Fruit fly (Drosophila melanogaster): ENCODE results near the gene Traf-like.

The Traf-like gene

DNA sequence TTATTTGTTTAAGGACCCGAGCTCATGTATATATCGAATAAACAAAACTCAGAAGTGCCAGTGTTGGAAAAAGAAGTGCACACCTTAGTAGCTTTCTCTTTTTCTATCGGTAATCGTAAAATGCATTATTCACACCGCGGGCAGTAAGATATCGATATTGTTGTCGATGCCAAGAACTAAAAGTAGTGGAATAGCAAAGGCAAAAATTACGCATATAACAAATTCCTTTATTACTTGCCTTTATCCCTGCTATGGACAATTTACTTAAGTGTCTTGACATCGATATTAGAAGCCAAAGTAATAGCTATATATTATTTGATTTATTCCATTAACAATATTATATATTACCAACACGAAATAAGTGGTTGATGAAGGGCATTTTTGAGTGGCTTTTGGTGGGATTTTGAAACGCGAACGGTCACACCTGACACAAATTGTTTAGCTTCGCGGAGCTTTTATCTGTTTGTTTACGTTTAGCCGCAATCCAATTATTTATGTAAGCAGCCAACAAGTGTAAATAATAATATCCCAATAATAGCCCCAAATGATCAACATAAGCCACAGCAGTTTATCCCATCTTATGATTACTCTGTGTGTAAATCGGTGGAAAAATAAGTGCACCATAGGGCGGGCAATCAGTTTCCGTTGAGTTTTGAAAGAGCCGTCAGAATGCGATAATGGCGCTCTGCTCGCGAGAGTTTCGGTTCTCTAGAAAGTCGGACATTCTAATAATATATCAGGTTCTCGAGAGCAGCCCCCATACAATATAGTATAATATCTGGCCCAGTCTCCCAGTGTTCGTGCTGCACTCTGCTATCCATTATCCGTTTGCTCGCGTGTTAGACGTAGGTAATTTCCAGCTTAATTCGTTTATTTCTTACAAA, 29.8 kb upstream of the Traf-like start, which contains the start of the genes CG9992 and CG4239:
Gene CG9992, minus strand, starts transcription at position 66 of the 884 bp plus-strand sequence.
Gene CG4239, plus strand, starts transcription at position 436 of the 884 bp plus-strand sequence.
- peak; percentile 32 for TF ChIP-seq tj (GFP tag; optimal IDR thresholded peaks at IDR 0.05)
- no peak for TF ChIP-seq Hr96 (GFP tag; optimal IDR thresholded peaks at IDR 0.05)
- peak; percentile 69 for TF ChIP-seq CG1620 (GFP tag; optimal IDR thresholded peaks at IDR 0.05)
- peak; percentile 76 for TF ChIP-seq Crg-1 (GFP tag; optimal IDR thresholded peaks at IDR 0.05)
- TF ChIP-seq toe (GFP tag; optimal IDR thresholded peaks at IDR 0.05) = peak; percentile 67
- TF ChIP-seq bab1 (GFP tag; optimal IDR thresholded peaks at IDR 0.05) = no peak
- peak; percentile 48 for TF ChIP-seq CG12768 (GFP tag; optimal IDR thresholded peaks at IDR 0.05)
- peak; percentile 38 for TF ChIP-seq CG5204 (GFP tag; optimal IDR thresholded peaks at IDR 0.05)
- no peak for TF ChIP-seq cic (GFP tag; optimal IDR thresholded peaks at IDR 0.05)
- peak; percentile 53 for TF ChIP-seq CG11617 (GFP tag; optimal IDR thresholded peaks at IDR 0.05)
- no peak for TF ChIP-seq Clk (GFP tag; optimal IDR thresholded peaks at IDR 0.05)
- peak; percentile 24 for TF ChIP-seq CG33017 (tag; optimal IDR thresholded peaks at IDR 0.05)
- no peak for TF ChIP-seq cnc (optimal IDR thresholded peaks at IDR 0.05)
- TF ChIP-seq kay (GFP tag; ENCODE audit: borderline replicate concordance) = no peak
- peak; percentile 58 for TF ChIP-seq pad (GFP tag; optimal IDR thresholded peaks at IDR 0.05)
- TF ChIP-seq CG7045 (GFP tag; optimal IDR thresholded peaks at IDR 0.05) = peak; percentile 21
- TF ChIP-seq CG14711 (tag; optimal IDR thresholded peaks at IDR 0.05) = peak; percentile 61
- peak; percentile 3 for TF ChIP-seq Mnt (GFP tag; optimal IDR thresholded peaks at IDR 0.05)
- TF ChIP-seq ovo (GFP tag; optimal IDR thresholded peaks at IDR 0.05) = peak; percentile 60
- TF ChIP-seq CG7101 (tag; optimal IDR thresholded peaks at IDR 0.05) = peak; percentile 75

DNA sequence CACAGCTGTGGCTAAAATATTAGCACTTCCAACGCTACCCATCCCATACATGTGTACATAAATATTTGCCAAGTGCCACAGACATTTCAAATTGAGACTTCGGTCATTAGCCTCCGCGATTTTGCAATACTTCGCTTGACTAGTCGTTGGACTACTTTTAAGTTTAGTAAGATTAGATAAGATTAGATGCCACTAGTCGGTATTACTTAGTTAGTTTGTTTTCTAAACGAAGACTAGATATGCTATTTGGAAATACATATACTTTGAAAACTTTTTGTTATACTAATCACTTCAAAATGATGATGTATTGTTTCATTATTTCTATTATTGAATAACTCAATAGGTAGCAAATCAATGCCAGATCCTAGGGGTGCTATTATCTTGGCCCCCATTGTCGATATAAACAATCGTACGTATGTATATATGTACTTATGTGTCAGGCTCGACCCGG, 28.9 kb upstream of the Traf-like start:
- TF ChIP-seq CG11617 (GFP tag; optimal IDR thresholded peaks at IDR 0.05) (peak; percentile 22), Crg-1 (GFP tag; optimal IDR thresholded peaks at IDR 0.05) (no peak), CG7045 (GFP tag; optimal IDR thresholded peaks at IDR 0.05) (no peak), CG12768 (GFP tag; optimal IDR thresholded peaks at IDR 0.05) (peak; percentile 53), toe (GFP tag; optimal IDR thresholded peaks at IDR 0.05) (no peak), CG14711 (tag; optimal IDR thresholded peaks at IDR 0.05) (peak; percentile 25), tj (GFP tag; optimal IDR thresholded peaks at IDR 0.05) (peak; percentile 8), CG7101 (tag; optimal IDR thresholded peaks at IDR 0.05) (peak; percentile 36), pad (GFP tag; optimal IDR thresholded peaks at IDR 0.05) (peak; percentile 8), cnc (optimal IDR thresholded peaks at IDR 0.05) (no peak)

DNA sequence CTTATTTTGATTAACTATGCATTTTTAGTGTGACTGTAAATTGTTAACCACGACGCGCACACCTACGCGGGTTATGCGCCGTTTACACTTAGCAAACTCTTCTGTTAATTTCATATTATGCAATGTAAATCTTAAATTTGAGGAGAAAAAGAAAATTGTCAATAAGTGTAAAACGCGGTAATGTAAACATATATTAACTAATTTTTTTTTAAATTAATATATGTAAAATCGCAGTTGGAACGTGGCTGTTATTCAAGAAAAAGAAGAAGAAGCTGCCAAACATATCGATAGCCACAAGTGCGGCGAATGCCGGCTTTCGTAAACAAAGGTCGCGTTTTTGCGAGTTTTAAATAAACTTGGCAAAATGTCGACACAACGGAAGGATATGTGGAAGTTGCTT, 23.4 kb upstream of the Traf-like start, which contains the start of the genes TH1 and mei-41:
Gene TH1, minus strand, starts transcription at position 42 of the 400 bp plus-strand sequence.
Gene mei-41, plus strand, starts transcription at position 302 of the 400 bp plus-strand sequence.
- TF ChIP-seq CG14711 (tag; optimal IDR thresholded peaks at IDR 0.05) = peak; percentile 85
- TF ChIP-seq tj (GFP tag; optimal IDR thresholded peaks at IDR 0.05) = peak; percentile 61
- TF ChIP-seq ovo (GFP tag; optimal IDR thresholded peaks at IDR 0.05) = peak; percentile 62
- peak; percentile 68 for TF ChIP-seq Mnt (GFP tag; optimal IDR thresholded peaks at IDR 0.05)
- TF ChIP-seq CG12768 (GFP tag; optimal IDR thresholded peaks at IDR 0.05) = peak; percentile 59
- TF ChIP-seq pad (GFP tag; optimal IDR thresholded peaks at IDR 0.05) = peak; percentile 63
- no peak for TF ChIP-seq Hr96 (GFP tag; optimal IDR thresholded peaks at IDR 0.05)
- peak; percentile 65 for TF ChIP-seq CG7045 (GFP tag; optimal IDR thresholded peaks at IDR 0.05)
- peak; percentile 81 for TF ChIP-seq CG11617 (GFP tag; optimal IDR thresholded peaks at IDR 0.05)
- TF ChIP-seq Clk (GFP tag; optimal IDR thresholded peaks at IDR 0.05) = peak; percentile 64
- no peak for TF ChIP-seq cnc (optimal IDR thresholded peaks at IDR 0.05)
- no peak for TF ChIP-seq cic (GFP tag; optimal IDR thresholded peaks at IDR 0.05)
- peak; percentile 67 for TF ChIP-seq CG1620 (GFP tag; optimal IDR thresholded peaks at IDR 0.05)
- TF ChIP-seq Crg-1 (GFP tag; optimal IDR thresholded peaks at IDR 0.05) = peak; percentile 58
- TF ChIP-seq CG5204 (GFP tag; optimal IDR thresholded peaks at IDR 0.05) = no peak
- peak; percentile 86 for TF ChIP-seq bab1 (GFP tag; optimal IDR thresholded peaks at IDR 0.05)
- no peak for TF ChIP-seq toe (GFP tag; optimal IDR thresholded peaks at IDR 0.05)
- TF ChIP-seq CG33017 (tag; optimal IDR thresholded peaks at IDR 0.05) = peak; percentile 48
- no peak for TF ChIP-seq kay (GFP tag; ENCODE audit: borderline replicate concordance)
- peak; percentile 89 for TF ChIP-seq CG7101 (tag; optimal IDR thresholded peaks at IDR 0.05)

- TF ChIP-seq pad (GFP tag; optimal IDR thresholded peaks at IDR 0.05) = peak; percentile 11
- peak; percentile 39 for TF ChIP-seq CG12768 (GFP tag; optimal IDR thresholded peaks at IDR 0.05)
- peak; percentile 30 for TF ChIP-seq CG7045 (GFP tag; optimal IDR thresholded peaks at IDR 0.05)
- peak; percentile 78 for TF ChIP-seq CG33017 (tag; optimal IDR thresholded peaks at IDR 0.05)
- TF ChIP-seq bab1 (GFP tag; optimal IDR thresholded peaks at IDR 0.05) = peak; percentile 81
- TF ChIP-seq CG11617 (GFP tag; optimal IDR thresholded peaks at IDR 0.05) = peak; percentile 35
- TF ChIP-seq Crg-1 (GFP tag; optimal IDR thresholded peaks at IDR 0.05) = no peak
- no peak for TF ChIP-seq kay (GFP tag; ENCODE audit: borderline replicate concordance)
- peak; percentile 82 for TF ChIP-seq CG14711 (tag; optimal IDR thresholded peaks at IDR 0.05)
- no peak for TF ChIP-seq Mnt (GFP tag; optimal IDR thresholded peaks at IDR 0.05)
- peak; percentile 72 for TF ChIP-seq CG7101 (tag; optimal IDR thresholded peaks at IDR 0.05)
- peak; percentile 3 for TF ChIP-seq Hr96 (GFP tag; optimal IDR thresholded peaks at IDR 0.05)
Measured at dm6 chrX:16403811-16404420, 10.9 kb upstream of the Traf-like start.

DNA sequence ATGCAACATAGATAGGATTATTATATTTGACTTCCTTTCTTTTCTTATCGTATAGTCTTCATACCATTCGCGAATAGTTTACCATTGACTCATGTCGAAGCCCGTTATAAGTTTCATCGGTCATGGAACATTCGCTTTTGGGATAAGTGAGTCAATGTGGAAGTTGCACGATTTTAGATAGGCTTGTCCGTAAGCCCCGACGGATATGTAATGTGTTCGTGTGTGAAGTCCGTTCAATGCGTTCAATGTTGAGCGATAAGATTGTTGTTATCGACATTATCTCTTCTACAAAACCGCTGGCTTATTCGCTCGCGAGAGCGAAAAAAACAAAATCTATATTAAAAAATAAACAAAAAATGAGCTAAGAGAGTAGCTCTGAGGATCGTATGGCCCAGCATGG, 10.0 kb upstream of the Traf-like start, which contains the start of gene CG9981:
Gene CG9981, minus strand, starts transcription at position 320 of the 400 bp plus-strand sequence.
- no peak for TF ChIP-seq CG33017 (tag; optimal IDR thresholded peaks at IDR 0.05)
- no peak for TF ChIP-seq Hr96 (GFP tag; optimal IDR thresholded peaks at IDR 0.05)
- TF ChIP-seq tj (GFP tag; optimal IDR thresholded peaks at IDR 0.05) = no peak

Measured in whole organism, adult.